Fruit fly (Drosophila melanogaster) whole organism, embryonic: ENCODE results near the gene CG8119.

ENCODE experiments used
- Awh ChIP-seq: fragments of 200-800 bp; sonication (Bioruptor generic); IDR thresholded peaks from 2 replicates; pipeline ENCODE4, ENCODE4 v1.3.6; 2022; ENCODE audit warnings: missing biosample characterization, missing genetic modification characterization
- CG10979 ChIP-seq: fragments of 200-800 bp; sonication (Bioruptor generic); optimal IDR thresholded peaks from 2 replicates; lab custom pipeline; 2018; ENCODE audit warnings: missing biosample characterization, mild to moderate bottlenecking, missing genetic modification characterization, moderate library complexity
- CG11247 ChIP-seq: fragments of 200-800 bp; sonication (Bioruptor generic); IDR thresholded peaks from 2 replicates; pipeline ENCODE4 v1.3.6; 2022; ENCODE audit warnings: missing biosample characterization, missing genetic modification characterization
- CG1529 ChIP-seq: fragments of 200-800 bp; sonication (Bioruptor generic); optimal IDR thresholded peaks from 3 replicates; lab custom pipeline; 2018; ENCODE audit warnings: missing biosample characterization, missing genetic modification characterization
- CG17385 ChIP-seq: fragments of 200-800 bp; sonication (Bioruptor generic); optimal IDR thresholded peaks from 3 replicates; lab custom pipeline; 2018; ENCODE audit warnings: missing biosample characterization, mild to moderate bottlenecking, missing genetic modification characterization
- CG1792 ChIP-seq: fragments of 200-800 bp; sonication (Bioruptor generic); optimal IDR thresholded peaks from 2 replicates; lab custom pipeline; 2016; ENCODE audit warnings: missing biosample characterization, missing genetic modification characterization
- CG18262 ChIP-seq: fragments of 200-800 bp; optimal IDR thresholded peaks from 3 replicates; lab custom pipeline; 2019; ENCODE audit warnings: missing biosample characterization, mild to moderate bottlenecking, missing genetic modification characterization, moderate library complexity
- CG18599 ChIP-seq: fragments of 200-800 bp; sonication (Bioruptor generic); optimal IDR thresholded peaks from 3 replicates; lab custom pipeline; 2017; ENCODE audit warnings: missing biosample characterization, missing genetic modification characterization, mild to moderate bottlenecking, moderate library complexity, missing genetic modification reagents
- CG2712 ChIP-seq: fragments of 200-800 bp; optimal IDR thresholded peaks from 3 replicates; lab custom pipeline; 2019; ENCODE audit warnings: missing biosample characterization, mild to moderate bottlenecking, missing genetic modification characterization, moderate library complexity
- CG30020 ChIP-seq: fragments of 200-800 bp; optimal IDR thresholded peaks from 2 replicates; lab custom pipeline; 2019; ENCODE audit warnings: missing biosample characterization, mild to moderate bottlenecking, missing genetic modification characterization, moderate library complexity
- CG3407 ChIP-seq: fragments of 200-800 bp; sonication (Bioruptor generic); optimal IDR thresholded peaks from 2 replicates; lab custom pipeline; 2018; ENCODE audit warnings: missing biosample characterization, mild to moderate bottlenecking, missing genetic modification characterization
- CG4282 ChIP-seq: fragments of 200-800 bp; sonication (Bioruptor generic); optimal IDR thresholded peaks from 2 replicates; lab custom pipeline; 2016; ENCODE audit warnings: missing biosample characterization, missing genetic modification characterization
- CG4404 ChIP-seq: fragments of 200-800 bp; sonication (Bioruptor generic); IDR thresholded peaks from 2 replicates; pipeline ENCODE4 v1.3.6; 2022; ENCODE audit warnings: missing biosample characterization, missing genetic modification characterization
- CG7928 ChIP-seq: fragments of 200-800 bp; sonication (Bioruptor generic); optimal IDR thresholded peaks from 2 replicates; lab custom pipeline; 2017; ENCODE audit warnings: missing biosample characterization, mild to moderate bottlenecking, missing genetic modification characterization
- Camta ChIP-seq: fragments of 200-800 bp; sonication (Bioruptor generic); optimal IDR thresholded peaks from 2 replicates; lab custom pipeline; 2016; ENCODE audit warnings: missing biosample characterization, missing genetic modification characterization
- Deaf1 ChIP-seq: fragments of 200-800 bp; optimal IDR thresholded peaks from 3 replicates; lab custom pipeline; 2019; ENCODE audit warnings: missing biosample characterization, mild to moderate bottlenecking, missing genetic modification characterization, moderate library complexity
- Dek ChIP-seq: fragments of 200-800 bp; sonication (Bioruptor generic); optimal IDR thresholded peaks from 3 replicates; lab custom pipeline; 2019; ENCODE audit warnings: missing biosample characterization, mild to moderate bottlenecking, missing genetic modification characterization, moderate library complexity
- HmgD ChIP-seq: fragments of 200-800 bp; sonication (Bioruptor generic); optimal IDR thresholded peaks from 3 replicates; lab custom pipeline; 2016; ENCODE audit warnings: missing biosample characterization, missing genetic modification characterization
- Stat92E ChIP-seq, 3 experiments: fragments of >200 bp in 2 of 3; fragments of 200-800 bp in 1 of 3; sonication (Bioruptor generic) in 1 of 3; optimal IDR thresholded peaks; 2 replicates each; lab custom pipeline; 2017 to 2019; ENCODE audit warnings: missing biosample characterization in 3 of 3, missing genetic modification characterization in 3 of 3, mild to moderate bottlenecking in 1 of 3, moderate library complexity in 1 of 3
- ac ChIP-seq: fragments of 200-800 bp; sonication (Bioruptor generic); optimal IDR thresholded peaks from 3 replicates; lab custom pipeline; 2017; ENCODE audit warnings: missing biosample characterization, mild to moderate bottlenecking, missing genetic modification characterization
- bcd ChIP-seq: fragments of 200-800 bp; sonication (Bioruptor generic); optimal IDR thresholded peaks from 2 replicates; lab custom pipeline; 2017; ENCODE audit warnings: missing biosample characterization, mild to moderate bottlenecking, missing genetic modification characterization
- bsh ChIP-seq, 2 experiments: fragments of 200-800 bp; sonication (Bioruptor generic); optimal IDR thresholded peaks; 2 replicates each; lab custom pipeline; 2017 to 2018; ENCODE audit warnings: mild to moderate bottlenecking in 2 of 2, missing biosample characterization in 2 of 2, missing genetic modification characterization in 2 of 2, moderate library complexity in 1 of 2
- caup ChIP-seq: fragments of 200-800 bp; sonication (Bioruptor generic); optimal IDR thresholded peaks from 3 replicates; lab custom pipeline; 2017; ENCODE audit warnings: missing biosample characterization, mild to moderate bottlenecking, missing genetic modification characterization, moderate library complexity; ENCODE audit not compliant: severe bottlenecking
- croc ChIP-seq: fragments of 200-800 bp; sonication (Bioruptor generic); conservative IDR thresholded peaks from 3 replicates; pipeline ENCODE4 v1.3.6; 2022; ENCODE audit warnings: missing biosample characterization, missing genetic modification characterization
- dati ChIP-seq: fragments of 200-800 bp; sonication (Bioruptor generic); IDR thresholded peaks from 2 replicates; pipeline ENCODE4 v1.3.6; 2022; ENCODE audit warnings: missing biosample characterization, missing genetic modification characterization
- hkb ChIP-seq, 2 experiments: fragments of 200-800 bp in 1 of 2; fragments of >200 bp in 1 of 2; sonication (Bioruptor generic) in 1 of 2; IDR thresholded peaks in 1 of 2; optimal IDR thresholded peaks in 1 of 2; 2 replicates each; pipeline versions ENCODE4 v1.3.6 to Lab custom; 2017 to 2022; ENCODE audit warnings: missing biosample characterization in 1 of 2, missing genetic modification characterization in 1 of 2
- kni ChIP-seq: fragments of 200-800 bp; sonication (Bioruptor generic); optimal IDR thresholded peaks from 3 replicates; lab custom pipeline; 2017; ENCODE audit warnings: mild to moderate bottlenecking, missing biosample characterization, missing genetic modification reagents, missing genetic modification characterization
- knrl ChIP-seq: fragments of 200-800 bp; sonication (Bioruptor generic); IDR thresholded peaks from 3 replicates; pipeline ENCODE4 v1.3.6; 2022; ENCODE audit warnings: missing biosample characterization, missing genetic modification characterization; ENCODE audit not compliant: partially characterized antibody
- mld ChIP-seq: fragments of 200-800 bp; sonication (Bioruptor generic); IDR thresholded peaks from 3 replicates; pipeline ENCODE4 v1.3.6; 2022; ENCODE audit warnings: missing biosample characterization, missing genetic modification characterization; ENCODE audit not compliant: partially characterized antibody
- nau ChIP-seq: fragments of 200-800 bp; sonication (Bioruptor generic); optimal IDR thresholded peaks from 3 replicates; lab custom pipeline; 2017; ENCODE audit warnings: missing biosample characterization, mild to moderate bottlenecking, missing genetic modification characterization, missing genetic modification reagents
- org-1 ChIP-seq: fragments of 200-800 bp; sonication (Bioruptor generic); optimal IDR thresholded peaks from 2 replicates; lab custom pipeline; 2017; ENCODE audit warnings: missing biosample characterization, missing genetic modification characterization
- pita ChIP-seq: fragments of 200-800 bp; sonication (Bioruptor generic); optimal IDR thresholded peaks from 2 replicates; lab custom pipeline; 2017; ENCODE audit warnings: missing biosample characterization, mild to moderate bottlenecking, missing genetic modification characterization
- prd ChIP-seq, 3 experiments: fragments of >200 bp in 2 of 3; fragments of 200-800 bp in 1 of 3; sonication (Bioruptor generic) in 1 of 3; optimal IDR thresholded peaks in 2 of 3; IDR thresholded peaks in 1 of 3; 2 replicates in 2 of 3; 3 replicates in 1 of 3; pipeline versions ENCODE4 v1.3.6 to Lab custom; 2017 to 2022; ENCODE audit warnings: missing biosample characterization in 1 of 3, missing genetic modification characterization in 1 of 3
- sens ChIP-seq: fragments of 200-800 bp; sonication (Bioruptor generic); peaks from one replicate; lab custom pipeline; 2016; ENCODE audit warnings: missing biosample characterization, missing genetic modification characterization
- stwl ChIP-seq: fragments of 200-800 bp; sonication (Bioruptor generic); optimal IDR thresholded peaks from 3 replicates; lab custom pipeline; 2018; ENCODE audit warnings: missing biosample characterization, mild to moderate bottlenecking, missing genetic modification characterization, moderate library complexity
- sug ChIP-seq: fragments of 200-800 bp; optimal IDR thresholded peaks from 2 replicates; lab custom pipeline; 2019; ENCODE audit warnings: missing biosample characterization, mild to moderate bottlenecking, missing genetic modification characterization, moderate library complexity
- tll ChIP-seq, 2 experiments: fragments of 200-800 bp in 1 of 2; fragments of >200 bp in 1 of 2; sonication (Bioruptor generic) in 1 of 2; optimal IDR thresholded peaks; 2 replicates each; lab custom pipeline; 2017 to 2019; ENCODE audit warnings: missing biosample characterization in 2 of 2, missing genetic modification characterization in 2 of 2, mild to moderate bottlenecking in 1 of 2, moderate library complexity in 1 of 2
- unc-4 ChIP-seq: fragments of 200-800 bp; sonication (Bioruptor generic); IDR thresholded peaks from 2 replicates; pipeline ENCODE4 v1.3.6; 2022; ENCODE audit warnings: missing biosample characterization, missing genetic modification characterization; ENCODE audit not compliant: partially characterized antibody
- unpg ChIP-seq: fragments of 200-800 bp; sonication (Bioruptor generic); optimal IDR thresholded peaks from 3 replicates; lab custom pipeline; 2018; ENCODE audit warnings: missing biosample characterization, mild to moderate bottlenecking, missing genetic modification characterization, moderate library complexity
- zfh1 ChIP-seq: fragments of 200-800 bp; sonication (Bioruptor generic); IDR thresholded peaks from 3 replicates; pipeline ENCODE4 v1.3.6; 2022; ENCODE audit warnings: missing biosample characterization, missing genetic modification characterization

The CG8119 gene

DNA sequence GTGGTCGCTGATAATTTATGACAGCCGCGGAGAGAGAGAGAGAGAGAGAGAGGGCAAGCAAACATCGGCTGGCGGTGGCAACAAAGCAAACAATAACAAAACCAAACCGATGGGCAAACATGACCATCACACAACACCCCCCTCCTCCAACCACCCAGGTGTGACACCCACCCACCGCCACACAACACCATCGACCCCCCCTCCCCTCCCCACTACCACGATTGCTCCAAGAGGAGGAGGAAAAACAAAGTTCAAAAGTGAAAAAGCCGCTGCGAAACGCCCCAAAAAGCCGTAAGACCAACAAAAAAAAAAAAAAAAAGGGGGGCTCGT lies 42.8 kb upstream of the CG8119 start (continued):
- TF ChIP-seq kni (GFP tag; lab: Kevin White, UChicago) (peak; percentile 92), dati (GFP tag; lab: Robert Waterston, UW) (no peak), nau (GFP tag; lab: Kevin White, UChicago) (no peak), croc (GFP tag; lab: Robert Waterston, UW) (0 out of 3 replicates have a peak, but pooled peaks have one; percentile 1), sens (GFP tag; lab: Kevin White, UChicago) (no peak), CG11247 (GFP tag; lab: Robert Waterston, UW) (no peak), bsh (GFP tag; optimal IDR thresholded peaks at IDR 0.05; lab: Kevin White, UChicago) (peak in 1 of 2 experiments; percentile 12), mld (GFP tag; lab: Robert Waterston, UW) (no peak), pita (GFP tag; lab: Kevin White, UChicago) (no peak), CG2712 (tag; lab: Kevin White, UChicago) (no peak), Deaf1 (tag; lab: Kevin White, UChicago) (no peak), unc-4 (GFP tag; lab: Robert Waterston, UW) (no peak), Stat92E (GFP tag; optimal IDR thresholded peaks at IDR 0.05; lab: Kevin White, UChicago) (no peak), hkb (optimal IDR thresholded peaks at IDR 0.05; lab: Kevin White, UChicago) (no peak), hkb (GFP tag; IDR thresholded peaks at IDR 0.05; lab: Robert Waterston, UW) (no peak), prd (optimal IDR thresholded peaks at IDR 0.05; lab: Kevin White, UChicago) (no peak), prd (GFP tag; IDR thresholded peaks at IDR 0.05; lab: Robert Waterston, UW) (no peak), CG1792 (GFP tag; lab: Kevin White, UChicago) (no peak), CG4404 (GFP tag; lab: Robert Waterston, UW) (0 out of 2 replicates have a peak, but pooled peaks have one; percentile 3), Camta (GFP tag; lab: Kevin White, UChicago) (no peak), org-1 (GFP tag; lab: Kevin White, UChicago) (peak; percentile 19), tll (GFP tag; optimal IDR thresholded peaks at IDR 0.05; lab: Kevin White, UChicago) (no peak), sug (tag; lab: Kevin White, UChicago) (peak; percentile 52), CG30020 (tag; lab: Kevin White, UChicago) (no peak), zfh1 (GFP tag; lab: Robert Waterston, UW) (no peak; the same call in 1 of the 3 replicates), CG4282 (no peak), Dek (tag; lab: Kevin White, UChicago) (no peak), stwl (tag; lab: Kevin White, UChicago) (no peak), bcd (GFP tag; lab: Kevin White, UChicago) (no peak), CG18262 (tag; lab: Kevin White, UChicago) (peak; percentile 11), CG1529 (GFP tag; lab: Kevin White, UChicago) (peak; percentile 8), unpg (peak; percentile 18), HmgD (no peak), CG18599 (GFP tag; lab: Kevin White, UChicago) (no peak), knrl (GFP tag; lab: Robert Waterston, UW) (peak; percentile 12; the same call in 1 of the 3 replicates), CG3407 (no peak), CG17385 (GFP tag; lab: Kevin White, UChicago) (no peak), CG7928 (GFP tag; lab: Kevin White, UChicago) (no peak), ac (no peak), Awh (no peak; the same call in 1 of the 2 replicates), CG10979 (tag; lab: Kevin White, UChicago) (peak; percentile 16), caup (GFP tag; lab: Kevin White, UChicago) (no peak)
